Fruit fly (Drosophila melanogaster): ENCODE results near the gene Rbcn-3A.

The Rbcn-3A gene

DNA sequence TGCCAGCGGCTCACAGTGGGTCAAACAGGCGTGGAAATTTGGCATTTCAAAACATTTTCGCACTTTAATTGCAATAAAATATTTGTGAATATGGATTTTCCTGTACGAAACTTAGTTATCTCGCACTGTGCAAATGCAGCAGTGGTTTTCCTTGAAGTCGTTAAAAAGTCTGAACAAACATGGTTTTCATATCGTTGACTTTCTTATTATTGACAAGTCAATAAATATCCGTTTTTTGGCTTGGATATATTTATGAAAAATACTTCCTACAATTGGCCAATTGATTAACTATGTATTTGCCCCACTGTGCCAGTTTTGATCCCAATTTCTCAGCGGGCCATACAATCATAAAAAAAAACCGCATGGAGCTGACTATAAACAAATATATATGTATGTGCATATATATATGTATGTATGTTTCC is 10.2 kb upstream of the Rbcn-3A start (continued):
- TF ChIP-seq CG17359 (tag; optimal IDR thresholded peaks at IDR 0.05) (peak; percentile 96), pros (GFP tag; optimal IDR thresholded peaks at IDR 0.05) (no peak), ken (GFP tag; IDR thresholded peaks at IDR 0.05) (peak; percentile 95), CTCF (GFP tag; optimal IDR thresholded peaks at IDR 0.05) (peak; percentile 72), CG34376 (GFP tag; optimal IDR thresholded peaks at IDR 0.05) (peak; percentile 86), Lpt (GFP tag; optimal IDR thresholded peaks at IDR 0.05) (no peak), CG2129 (GFP tag; IDR thresholded peaks at IDR 0.05; ENCODE audit: partially characterized antibody) (no peak), CG6765 (GFP tag; optimal IDR thresholded peaks at IDR 0.05) (peak; percentile 89), Dek (tag; optimal IDR thresholded peaks at IDR 0.05) (peak; percentile 90), CG4820 (GFP tag; optimal IDR thresholded peaks at IDR 0.05) (peak; percentile 96), CG18764 (GFP tag; optimal IDR thresholded peaks at IDR 0.05) (peak; percentile 91), CG4282 (GFP tag; optimal IDR thresholded peaks at IDR 0.05) (peak; percentile 94), sc (optimal IDR thresholded peaks at IDR 0.05) (no peak), sc (GFP tag; optimal IDR thresholded peaks at IDR 0.05) (peak; percentile 92), CG32772 (GFP tag; IDR thresholded peaks at IDR 0.05) (peak; percentile 95), ttk (GFP tag; IDR thresholded peaks at IDR 0.05) (peak; percentile 96), Ravus (GFP tag; IDR thresholded peaks at IDR 0.05) (peak; percentile 83), NK7.1 (GFP tag; optimal IDR thresholded peaks at IDR 0.05) (peak; percentile 90), CG18262 (tag; optimal IDR thresholded peaks at IDR 0.05) (peak; percentile 98), CG11247 (GFP tag; IDR thresholded peaks at IDR 0.05) (peak; percentile 82), so (GFP tag; IDR thresholded peaks at IDR 0.05) (peak; percentile 97), CG2875 (GFP tag; optimal IDR thresholded peaks at IDR 0.05) (peak; percentile 97), CG9797 (GFP tag; optimal IDR thresholded peaks at IDR 0.05) (peak; percentile 35), gcm (GFP tag; optimal IDR thresholded peaks at IDR 0.05) (peak; percentile 95), D19A (tag; optimal IDR thresholded peaks at IDR 0.05) (peak; percentile 93), lmd (GFP tag; IDR thresholded peaks at IDR 0.05) (peak; percentile 95), Spps (tag; optimal IDR thresholded peaks at IDR 0.05) (peak; percentile 82), CG14667 (GFP tag; IDR thresholded peaks at IDR 0.05) (peak; percentile 87), sqz (GFP tag; optimal IDR thresholded peaks at IDR 0.05) (peak; percentile 94)

DNA sequence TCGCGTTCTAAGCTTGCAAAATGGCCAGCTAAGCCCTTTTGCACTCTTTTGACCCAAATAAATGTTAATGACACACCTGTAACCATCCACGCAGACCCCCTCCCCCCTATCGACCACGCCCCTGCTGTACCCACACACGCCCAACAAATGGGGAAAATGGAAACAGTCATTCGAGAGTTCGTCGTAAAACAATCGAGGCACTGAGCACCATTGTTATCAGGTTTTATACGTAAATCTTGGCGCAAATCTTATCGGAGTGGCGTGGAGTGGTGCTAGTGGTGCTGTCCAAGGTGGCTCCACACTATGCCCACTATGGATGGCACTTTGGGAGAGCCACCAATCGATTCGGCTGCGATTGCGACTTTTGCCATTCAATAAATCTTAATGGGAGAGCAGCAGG is 9.2 kb upstream of the Rbcn-3A start:
- TF ChIP-seq CG14965 (GFP tag; optimal IDR thresholded peaks at IDR 0.05; ENCODE audit: borderline replicate concordance) (no peak), Hey (tag; optimal IDR thresholded peaks at IDR 0.05) (peak; percentile 16), CG10543 (GFP tag; optimal IDR thresholded peaks at IDR 0.05) (peak; percentile 19), CG8290 (GFP tag; optimal IDR thresholded peaks at IDR 0.05) (no peak), CG8290 (tag; optimal IDR thresholded peaks at IDR 0.05) (peak in 1 of 2 experiments; percentile 46), grn (GFP tag; optimal IDR thresholded peaks at IDR 0.05) (peak; percentile 87), HmgZ (tag; optimal IDR thresholded peaks at IDR 0.05) (no peak), sug (tag; optimal IDR thresholded peaks at IDR 0.05) (peak; percentile 62), cwo (GFP tag; optimal IDR thresholded peaks at IDR 0.05) (peak; percentile 54), ftz-f1 (GFP tag; optimal IDR thresholded peaks at IDR 0.05) (peak; percentile 45), CG3726 (GFP tag; IDR thresholded peaks at IDR 0.05) (no peak), GATAe (GFP tag; conservative IDR thresholded peaks at IDR 0.05) (peak; percentile 52; the same call in 1 of the 2 replicates), bowl (GFP tag; IDR thresholded peaks at IDR 0.05) (no peak), mirr (GFP tag; optimal IDR thresholded peaks at IDR 0.05) (peak; percentile 81), exex (tag; optimal IDR thresholded peaks at IDR 0.05) (peak; percentile 70), tll (GFP tag; optimal IDR thresholded peaks at IDR 0.05) (no peak), lab (GFP tag; optimal IDR thresholded peaks at IDR 0.05) (peak; percentile 27), CG3847 (GFP tag; IDR thresholded peaks at IDR 0.05) (0 out of 2 replicates have a peak, but pooled peaks have one; percentile 5), CG6175 (GFP tag; IDR thresholded peaks at IDR 0.05) (0 out of 3 replicates have a peak, but pooled peaks have one; percentile 22), CkIIα-i1 (GFP tag; IDR thresholded peaks at IDR 0.05) (no peak), Dref (GFP tag; IDR thresholded peaks at IDR 0.05) (0 out of 2 replicates have a peak, but pooled peaks have one; percentile 7), schlank (tag; optimal IDR thresholded peaks at IDR 0.05) (peak; percentile 46), scrt (GFP tag; optimal IDR thresholded peaks at IDR 0.05) (peak; percentile 21), Med (GFP tag) (peak; percentile 30)
